Worm (Caenorhabditis elegans): ENCODE data around the gene T10C6.10.

- TF ChIP-seq ama-1 (optimal IDR thresholded peaks at IDR 0.05) (no peak), ama-1 (GFP tag; optimal IDR thresholded peaks at IDR 0.05) (no peak), tlf-1 (GFP tag; optimal IDR thresholded peaks at IDR 0.05) (no peak), bed-1 (GFP tag; IDR thresholded peaks at IDR 0.05) (no peak), nfya-1 (tag; optimal IDR thresholded peaks at IDR 0.05; ENCODE audit: borderline replicate concordance, insufficient read depth) (no peak)
Measured at ce11 chrV:16002288-16002687, 33.9 kb upstream of the T10C6.10 start, which contains the start of gene nhr-63.

Measured in whole organism, young adult.